Worm (Caenorhabditis elegans): ENCODE measurements around the gene ogr-2.
A peak's percentile ranks its signal among the peaks of the same experiment; 100 is the strongest.

The ogr-2 gene

DNA sequence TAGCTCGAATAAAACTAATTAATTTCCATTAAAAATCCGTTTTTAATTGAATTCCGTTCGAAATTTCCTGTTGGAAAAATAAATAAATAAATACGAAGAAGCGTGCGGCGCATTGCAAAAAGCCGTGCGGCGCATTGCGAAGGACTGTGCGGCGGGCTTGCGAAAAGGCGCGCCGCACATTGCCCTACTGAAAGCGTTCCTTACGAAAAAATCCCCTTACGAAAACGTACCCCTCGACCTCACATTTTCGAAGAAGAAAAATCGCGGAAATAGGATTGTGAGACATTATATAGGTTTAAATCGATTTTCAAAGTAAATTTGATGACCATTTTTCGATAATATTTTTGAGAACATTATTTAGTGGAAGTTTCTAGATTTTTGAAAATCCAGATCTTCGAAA is 6.2 kb upstream of the ogr-2 start:
- TF ChIP-seq tab-1 (GFP tag; IDR thresholded peaks at IDR 0.05) (0 out of 2 replicates have a peak, but pooled peaks have one; percentile 40), ztf-23 (GFP tag; IDR thresholded peaks at IDR 0.05) (peak; percentile 73), klf-2 (GFP tag; conservative IDR thresholded peaks at IDR 0.05) (peak; percentile 88), flt-1 (GFP tag; IDR thresholded peaks at IDR 0.05) (peak; percentile 78; the same call in 1 of the 2 replicates)

DNA sequence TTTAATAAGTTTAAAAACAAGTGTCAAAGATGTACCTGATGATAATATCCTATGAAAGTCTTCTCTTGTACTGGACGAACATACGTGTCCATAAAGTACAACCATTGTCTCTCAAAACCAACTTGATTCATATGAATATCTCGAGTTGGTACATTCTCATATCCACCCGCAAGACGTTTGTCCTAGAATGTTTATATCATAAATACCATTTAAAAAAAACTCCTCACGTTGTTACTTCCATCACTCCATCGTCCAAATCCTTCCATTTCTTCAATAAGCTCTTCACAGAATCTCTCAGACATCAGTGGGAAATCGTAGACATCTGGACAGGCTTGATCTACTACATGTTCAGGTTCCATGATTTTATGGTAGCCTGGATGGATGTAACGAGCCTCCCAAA is 5.5 kb upstream of the ogr-2 start:
- TF ChIP-seq cog-1 (tag; optimal IDR thresholded peaks at IDR 0.05) (no peak), flt-1 (GFP tag; IDR thresholded peaks at IDR 0.05) (no peak), klf-2 (GFP tag; conservative IDR thresholded peaks at IDR 0.05) (no peak), tab-1 (GFP tag; IDR thresholded peaks at IDR 0.05) (no peak), ref-1 (GFP tag; conservative IDR thresholded peaks at IDR 0.05) (no peak), med-1 (GFP tag; optimal IDR thresholded peaks at IDR 0.05; ENCODE audit: insufficient read depth) (no peak), T22C8.4 (GFP tag; IDR thresholded peaks at IDR 0.05) (no peak), ztf-23 (GFP tag; IDR thresholded peaks at IDR 0.05) (no peak), ztf-29 (GFP tag; IDR thresholded peaks at IDR 0.05) (no peak)

- no peak for TF ChIP-seq T22C8.4 (GFP tag; IDR thresholded peaks at IDR 0.05)
- TF ChIP-seq klf-2 (GFP tag; conservative IDR thresholded peaks at IDR 0.05) = no peak
- TF ChIP-seq med-1 (GFP tag; optimal IDR thresholded peaks at IDR 0.05; ENCODE audit: insufficient read depth) = no peak
- no peak for TF ChIP-seq ztf-29 (GFP tag; IDR thresholded peaks at IDR 0.05)
- no peak for TF ChIP-seq tab-1 (GFP tag; IDR thresholded peaks at IDR 0.05)
- TF ChIP-seq cog-1 (tag; optimal IDR thresholded peaks at IDR 0.05) = no peak
- TF ChIP-seq flt-1 (GFP tag; IDR thresholded peaks at IDR 0.05) = no peak
These were observed 1.1 kb upstream of the ogr-2 start, which contains the start of gene let-268 for ce11 chrII:10039799-10040198. let-268 (minus strand) TSS chrII:10039980.

DNA sequence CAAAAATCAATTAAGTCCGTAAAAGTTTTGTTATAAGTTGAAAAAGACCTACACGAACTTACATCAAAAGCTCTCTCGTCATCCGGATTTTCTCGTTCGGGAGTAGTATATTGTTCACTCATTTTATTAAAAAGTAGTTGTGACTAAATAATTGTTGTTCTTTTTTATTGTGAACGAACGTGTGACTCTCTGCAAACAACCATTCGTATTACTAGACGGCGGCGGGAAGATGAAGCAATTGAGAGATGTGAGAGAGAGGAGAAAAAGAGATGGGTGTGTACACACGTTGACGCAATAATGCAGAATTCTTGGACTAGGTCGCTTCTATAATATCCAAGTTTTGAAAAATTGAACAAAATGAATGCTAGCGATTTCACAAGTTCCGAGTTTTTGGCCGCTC is 4.0 kb downstream of the ogr-2 start, which contains the start of the genes F52H3.11 and bath-38:
TSS of gene F52H3.11 (minus strand) at position 203 of the 400 bp plus-strand sequence.
TSS of gene bath-38 (minus strand) at position 310 of the 400 bp plus-strand sequence.
- no peak for TF ChIP-seq tab-1 (GFP tag; IDR thresholded peaks at IDR 0.05)
- no peak for TF ChIP-seq cog-1 (tag; optimal IDR thresholded peaks at IDR 0.05)
- TF ChIP-seq flt-1 (GFP tag; IDR thresholded peaks at IDR 0.05) = no peak

DNA sequence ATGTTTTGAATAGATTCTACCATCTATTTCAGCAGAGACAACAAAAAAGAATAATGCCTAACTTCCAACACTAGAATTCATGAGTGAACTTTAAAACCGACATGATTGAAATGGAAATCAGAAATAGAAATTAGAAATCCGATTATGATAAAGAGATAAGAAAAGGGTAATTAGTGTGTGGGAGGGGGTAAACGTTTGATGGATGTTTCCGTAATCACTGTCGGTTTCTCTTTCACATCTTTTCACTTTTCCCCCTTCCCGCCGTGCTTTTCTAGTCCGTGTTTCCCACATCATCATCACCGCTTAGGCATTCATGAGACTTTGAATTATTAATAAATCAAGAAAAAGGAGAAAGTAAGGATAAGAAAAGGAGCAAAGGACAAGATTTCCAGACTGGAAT is 4.7 kb downstream of the ogr-2 start:
- TF ChIP-seq klf-2 (GFP tag; conservative IDR thresholded peaks at IDR 0.05) (no peak), ref-1 (GFP tag; conservative IDR thresholded peaks at IDR 0.05) (no peak), med-1 (GFP tag; optimal IDR thresholded peaks at IDR 0.05; ENCODE audit: insufficient read depth) (no peak), T22C8.4 (GFP tag; IDR thresholded peaks at IDR 0.05) (no peak), cog-1 (tag; optimal IDR thresholded peaks at IDR 0.05) (no peak), ztf-23 (GFP tag; IDR thresholded peaks at IDR 0.05) (no peak), flt-1 (GFP tag; IDR thresholded peaks at IDR 0.05) (no peak), ztf-29 (GFP tag; IDR thresholded peaks at IDR 0.05) (no peak), tab-1 (GFP tag; IDR thresholded peaks at IDR 0.05) (no peak)

DNA sequence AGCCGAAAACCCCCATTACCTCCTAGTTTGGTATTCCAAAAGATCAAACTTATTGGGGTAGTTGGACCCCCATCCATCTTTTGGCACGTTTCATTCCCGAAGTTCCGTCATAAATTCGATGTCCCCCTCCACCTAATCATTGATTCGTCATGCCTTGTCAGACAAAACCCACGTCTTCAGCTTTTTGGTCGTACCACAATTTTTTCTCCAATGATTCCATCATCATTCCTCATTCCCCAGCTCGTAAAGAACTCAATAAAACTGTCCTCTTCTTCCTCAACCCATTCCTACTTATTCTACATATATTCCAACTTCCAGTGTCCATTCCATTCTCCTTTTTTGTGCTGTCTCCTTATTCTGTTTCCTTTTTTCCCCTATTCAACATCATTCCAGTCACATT is 7.6 kb downstream of the ogr-2 start, which contains the start of gene flp-4:
TSS of gene flp-4 (plus strand) at position 301 of the 400 bp plus-strand sequence.
- TF ChIP-seq cog-1 (tag; optimal IDR thresholded peaks at IDR 0.05) = no peak
- no peak for TF ChIP-seq T22C8.4 (GFP tag; IDR thresholded peaks at IDR 0.05)
- no peak for TF ChIP-seq tab-1 (GFP tag; IDR thresholded peaks at IDR 0.05)
- no peak for TF ChIP-seq ztf-23 (GFP tag; IDR thresholded peaks at IDR 0.05)
- no peak for TF ChIP-seq ztf-29 (GFP tag; IDR thresholded peaks at IDR 0.05)
- no peak for TF ChIP-seq klf-2 (GFP tag; conservative IDR thresholded peaks at IDR 0.05)
- no peak for TF ChIP-seq ref-1 (GFP tag; conservative IDR thresholded peaks at IDR 0.05)
- no peak for TF ChIP-seq flt-1 (GFP tag; IDR thresholded peaks at IDR 0.05)
- TF ChIP-seq med-1 (GFP tag; optimal IDR thresholded peaks at IDR 0.05; ENCODE audit: insufficient read depth) = no peak

DNA sequence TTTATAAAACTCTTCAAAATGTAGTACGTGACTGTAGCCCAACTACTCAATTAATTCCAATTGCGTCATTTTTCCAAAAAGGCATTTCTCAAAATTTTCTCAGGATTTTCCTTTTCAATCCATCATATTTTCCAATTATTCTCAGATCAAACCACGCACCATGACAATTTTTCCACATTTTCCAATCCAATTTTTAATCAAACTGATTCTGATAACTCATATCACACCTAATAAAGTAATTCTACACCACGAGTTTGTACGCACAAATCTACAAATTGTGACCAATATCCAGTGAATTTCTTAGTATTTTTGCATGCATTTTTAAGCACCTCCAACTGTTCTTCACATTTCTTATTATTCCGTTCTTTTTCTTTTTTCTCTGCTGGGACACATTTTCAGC is 10.6 kb downstream of the ogr-2 start:
- TF ChIP-seq cog-1 (tag; optimal IDR thresholded peaks at IDR 0.05) (no peak), med-1 (GFP tag; optimal IDR thresholded peaks at IDR 0.05; ENCODE audit: insufficient read depth) (no peak), ztf-23 (GFP tag; IDR thresholded peaks at IDR 0.05) (no peak), ref-1 (GFP tag; conservative IDR thresholded peaks at IDR 0.05) (no peak), T22C8.4 (GFP tag; IDR thresholded peaks at IDR 0.05) (no peak), flt-1 (GFP tag; IDR thresholded peaks at IDR 0.05) (no peak), ztf-29 (GFP tag; IDR thresholded peaks at IDR 0.05) (no peak), tab-1 (GFP tag; IDR thresholded peaks at IDR 0.05) (no peak), klf-2 (GFP tag; conservative IDR thresholded peaks at IDR 0.05) (no peak)

DNA sequence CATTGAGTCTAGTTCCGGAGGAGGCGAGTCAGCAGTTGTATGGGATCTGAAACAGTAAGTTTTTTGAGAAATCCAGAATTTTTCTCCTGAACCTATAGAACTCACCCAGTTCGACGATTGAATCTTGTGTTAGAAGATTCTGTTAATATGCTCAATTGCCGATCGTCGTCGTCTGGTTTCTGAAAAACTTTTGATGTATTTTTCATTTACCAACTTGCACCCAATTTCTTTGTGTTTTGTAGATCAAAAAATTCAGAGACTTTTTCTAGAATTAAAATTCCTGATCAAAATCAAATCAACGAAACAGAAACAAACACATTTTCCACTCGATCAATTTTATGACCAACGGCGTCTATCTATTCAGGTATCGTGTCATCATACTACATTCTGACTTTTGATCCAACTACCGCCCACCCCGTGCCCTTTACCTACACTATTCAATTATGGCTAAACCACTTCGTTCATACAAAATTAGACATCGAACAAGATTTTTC is 15.7 kb downstream of the ogr-2 start, which contains the start of gene C18D1.2:
TSS of gene C18D1.2 (plus strand) at position 444 of the 494 bp plus-strand sequence.
- no peak for TF ChIP-seq cog-1 (tag; optimal IDR thresholded peaks at IDR 0.05)
- TF ChIP-seq ztf-23 (GFP tag; IDR thresholded peaks at IDR 0.05) = no peak
- no peak for TF ChIP-seq klf-2 (GFP tag; conservative IDR thresholded peaks at IDR 0.05)
- TF ChIP-seq ztf-29 (GFP tag; IDR thresholded peaks at IDR 0.05) = no peak
- TF ChIP-seq med-1 (GFP tag; optimal IDR thresholded peaks at IDR 0.05; ENCODE audit: insufficient read depth) = no peak
- no peak for TF ChIP-seq T22C8.4 (GFP tag; IDR thresholded peaks at IDR 0.05)
- TF ChIP-seq ref-1 (GFP tag; conservative IDR thresholded peaks at IDR 0.05) = no peak
- TF ChIP-seq tab-1 (GFP tag; IDR thresholded peaks at IDR 0.05) = no peak
- TF ChIP-seq flt-1 (GFP tag; IDR thresholded peaks at IDR 0.05) = no peak

- no peak for TF ChIP-seq T22C8.4 (GFP tag; IDR thresholded peaks at IDR 0.05)
- TF ChIP-seq tab-1 (GFP tag; IDR thresholded peaks at IDR 0.05) = no peak
- TF ChIP-seq ztf-29 (GFP tag; IDR thresholded peaks at IDR 0.05) = no peak
- TF ChIP-seq flt-1 (GFP tag; IDR thresholded peaks at IDR 0.05) = no peak
- no peak for TF ChIP-seq ref-1 (GFP tag; conservative IDR thresholded peaks at IDR 0.05)
- no peak for TF ChIP-seq cog-1 (tag; optimal IDR thresholded peaks at IDR 0.05)
- no peak for TF ChIP-seq med-1 (GFP tag; optimal IDR thresholded peaks at IDR 0.05; ENCODE audit: insufficient read depth)
- no peak for TF ChIP-seq ztf-23 (GFP tag; IDR thresholded peaks at IDR 0.05)
- TF ChIP-seq klf-2 (GFP tag; conservative IDR thresholded peaks at IDR 0.05) = no peak
These were observed 19.6 kb downstream of the ogr-2 start, which contains the start of gene stg-1 for ce11 chrII:10060508-10060907. stg-1 (minus strand) TSS chrII:10060660.

DNA sequence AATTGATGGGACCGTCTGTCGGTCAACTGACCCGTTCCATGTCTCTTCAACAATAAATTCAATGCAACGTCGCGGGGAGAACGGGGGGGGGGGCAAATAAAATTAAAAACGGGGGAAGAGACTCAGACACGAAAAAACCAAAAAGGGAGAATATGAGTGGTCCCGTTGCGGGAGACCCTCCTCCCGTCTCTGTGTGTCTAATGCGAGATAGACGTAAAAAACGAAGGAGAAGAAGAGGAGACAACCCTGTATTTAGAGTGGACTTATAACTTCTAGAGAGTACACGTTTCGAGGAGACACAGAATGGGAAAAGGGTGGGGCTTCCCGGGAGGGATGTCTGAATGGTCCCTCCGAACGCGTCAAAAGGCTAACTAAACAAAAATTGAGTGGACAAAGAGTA is 24.5 kb downstream of the ogr-2 start:
- no peak for TF ChIP-seq ref-1 (GFP tag; conservative IDR thresholded peaks at IDR 0.05)
- peak; percentile 69; the same call in 1 of the 2 replicates for TF ChIP-seq flt-1 (GFP tag; IDR thresholded peaks at IDR 0.05)
- peak; percentile 36; the same call in 1 of the 2 replicates for TF ChIP-seq tab-1 (GFP tag; IDR thresholded peaks at IDR 0.05)
- TF ChIP-seq ztf-29 (GFP tag; IDR thresholded peaks at IDR 0.05) = 0 out of 2 replicates have a peak, but pooled peaks have one; percentile 22
- TF ChIP-seq ztf-23 (GFP tag; IDR thresholded peaks at IDR 0.05) = peak; percentile 46; the same call in 1 of the 2 replicates
- peak; percentile 41 for TF ChIP-seq cog-1 (tag; optimal IDR thresholded peaks at IDR 0.05)
- no peak for TF ChIP-seq med-1 (GFP tag; optimal IDR thresholded peaks at IDR 0.05; ENCODE audit: insufficient read depth)
- no peak for TF ChIP-seq T22C8.4 (GFP tag; IDR thresholded peaks at IDR 0.05)
- no peak for TF ChIP-seq klf-2 (GFP tag; conservative IDR thresholded peaks at IDR 0.05)

Data from whole organism, midembryonic.